Fruit fly (Drosophila melanogaster): ENCODE data around the gene CG7304.

Gene CG7304

DNA sequence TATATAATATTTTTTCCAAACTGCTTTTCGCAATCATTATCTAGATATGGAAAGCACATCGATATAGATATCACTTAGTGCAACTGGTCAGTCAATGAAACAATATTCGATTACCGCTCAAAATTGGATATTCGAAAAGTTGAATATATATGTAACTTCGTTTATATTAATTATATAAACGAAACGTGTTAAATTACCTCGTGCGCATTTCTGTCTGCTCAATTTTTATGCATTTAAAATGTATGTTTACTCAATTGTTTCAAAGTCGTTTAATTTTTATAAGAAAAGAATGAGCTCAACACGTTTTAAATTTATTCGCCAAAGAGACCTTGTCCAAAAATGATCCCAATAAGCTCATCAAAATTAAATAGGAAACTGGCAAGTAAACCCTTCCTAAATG is 29.0 kb upstream of the CG7304 start, which contains the start of gene CG43084:
TSS of gene CG43084 (plus strand) at position 301 of the 400 bp plus-strand sequence.
- TF ChIP-seq psq (optimal IDR thresholded peaks at IDR 0.05) (no peak), Sin3A (optimal IDR thresholded peaks at IDR 0.05) (no peak)

DNA sequence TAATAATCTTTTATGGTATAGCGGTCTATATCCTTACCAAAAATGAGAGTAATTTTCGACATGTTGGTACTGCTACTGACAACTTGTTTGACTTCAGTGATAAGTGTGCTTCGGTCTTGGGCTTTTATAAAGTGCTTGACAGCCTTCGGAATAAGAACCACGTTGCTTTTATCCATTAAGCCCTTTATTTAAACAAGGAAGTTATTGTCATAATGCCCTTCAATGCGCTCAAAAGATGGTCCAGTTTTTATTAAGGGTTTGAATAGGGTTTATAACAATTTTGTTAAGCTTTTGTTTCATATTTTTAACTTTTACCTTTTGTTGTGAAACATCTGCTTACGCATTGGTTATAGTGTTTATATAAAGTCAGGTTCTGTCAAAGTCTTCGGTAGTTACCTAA is 27.4 kb upstream of the CG7304 start, which contains the start of the genes Eig71Ec and Eig71Ed:
TSS of gene Eig71Ec (minus strand) at position 101 of the 400 bp plus-strand sequence.
TSS of gene Eig71Ed (plus strand) at position 384 of the 400 bp plus-strand sequence.
- TF ChIP-seq psq (optimal IDR thresholded peaks at IDR 0.05) (no peak), insv (optimal IDR thresholded peaks at IDR 0.05) (no peak), Myc (optimal IDR thresholded peaks at IDR 0.05) (no peak), Sin3A (optimal IDR thresholded peaks at IDR 0.05) (no peak), ttk (optimal IDR thresholded peaks at IDR 0.05) (no peak), h (optimal IDR thresholded peaks at IDR 0.05) (no peak)

DNA sequence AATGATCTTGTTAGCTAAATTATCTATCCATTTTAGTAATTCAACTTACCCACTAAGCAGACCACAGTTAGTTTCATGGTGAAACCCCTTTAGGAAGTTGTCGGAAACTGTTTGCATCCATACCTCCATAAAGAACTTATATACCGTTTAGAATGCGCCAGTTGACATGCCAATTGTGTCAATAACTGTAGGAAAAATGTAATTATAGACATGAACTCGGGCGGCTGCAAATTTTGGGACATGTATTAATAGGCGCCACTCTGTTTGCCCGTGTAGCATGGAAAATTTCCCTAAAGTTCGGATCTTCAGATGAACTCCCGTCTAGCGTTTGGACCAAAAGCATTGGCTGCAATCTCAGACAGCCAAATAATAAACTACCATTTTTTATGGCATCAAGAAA is 23.6 kb upstream of the CG7304 start, which contains the start of gene Eig71Ee:
TSS of gene Eig71Ee (minus strand) at position 101 of the 400 bp plus-strand sequence.
- TF ChIP-seq h (optimal IDR thresholded peaks at IDR 0.05), result no peak
- TF ChIP-seq ttk (optimal IDR thresholded peaks at IDR 0.05), result no peak

DNA sequence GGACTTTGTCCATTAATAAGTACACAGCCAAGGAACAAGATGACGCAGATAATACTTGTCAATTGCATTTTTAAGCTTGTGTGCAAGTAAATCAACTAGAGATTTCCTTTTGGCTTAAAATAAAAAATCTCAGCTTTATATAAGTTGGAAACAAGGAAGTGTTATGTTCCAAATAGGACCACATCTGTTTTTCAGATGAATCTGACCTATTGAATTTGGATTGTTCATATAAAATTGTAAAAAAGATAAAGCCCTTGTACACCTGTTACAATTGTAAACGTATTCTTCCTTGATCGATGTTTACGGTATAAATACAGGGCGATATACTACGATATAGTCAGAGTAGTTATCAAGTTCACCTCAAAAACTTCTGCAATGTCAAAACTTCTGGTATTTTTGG is 22.2 kb upstream of the CG7304 start, which contains the start of the genes Eig71Ef and Eig71Eg:
TSS of gene Eig71Ef (minus strand) at position 101 of the 400 bp plus-strand sequence.
TSS of gene Eig71Eg (plus strand) at position 339 of the 400 bp plus-strand sequence.
- no peak for TF ChIP-seq Myc (optimal IDR thresholded peaks at IDR 0.05)
- TF ChIP-seq h (optimal IDR thresholded peaks at IDR 0.05), result no peak
- TF ChIP-seq Sin3A (optimal IDR thresholded peaks at IDR 0.05), result no peak
- no peak for TF ChIP-seq psq (optimal IDR thresholded peaks at IDR 0.05)
- TF ChIP-seq ttk (optimal IDR thresholded peaks at IDR 0.05), result no peak
- TF ChIP-seq insv (optimal IDR thresholded peaks at IDR 0.05), result no peak

DNA sequence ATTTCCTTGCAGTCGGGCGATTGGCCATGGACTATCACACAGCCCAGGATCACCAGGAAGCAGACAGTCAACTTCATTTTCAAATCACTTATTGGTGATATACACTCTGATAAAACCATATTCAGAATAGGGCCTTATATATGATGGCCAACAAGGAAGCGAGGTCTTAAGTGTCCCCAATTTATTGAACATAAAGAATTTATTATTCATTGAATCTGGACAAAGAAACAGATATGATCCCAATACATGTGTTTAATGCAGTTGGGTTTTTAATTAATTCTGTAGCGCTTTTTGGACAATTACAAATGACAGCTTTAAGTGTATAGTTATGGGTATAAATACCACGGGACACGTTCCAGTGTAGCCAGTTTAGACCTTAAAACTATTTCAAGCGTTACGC is 20.2 kb upstream of the CG7304 start, which contains the start of the genes Eig71Eh and Eig71Ei:
TSS of gene Eig71Eh (minus strand) at position 101 of the 400 bp plus-strand sequence.
TSS of gene Eig71Ei (plus strand) at position 367 of the 400 bp plus-strand sequence.
- TF ChIP-seq ttk (optimal IDR thresholded peaks at IDR 0.05), result no peak
- TF ChIP-seq insv (optimal IDR thresholded peaks at IDR 0.05), result no peak
- TF ChIP-seq h (optimal IDR thresholded peaks at IDR 0.05), result no peak
- no peak for TF ChIP-seq psq (optimal IDR thresholded peaks at IDR 0.05)
- TF ChIP-seq Myc (optimal IDR thresholded peaks at IDR 0.05), result no peak
- no peak for TF ChIP-seq Sin3A (optimal IDR thresholded peaks at IDR 0.05)

DNA sequence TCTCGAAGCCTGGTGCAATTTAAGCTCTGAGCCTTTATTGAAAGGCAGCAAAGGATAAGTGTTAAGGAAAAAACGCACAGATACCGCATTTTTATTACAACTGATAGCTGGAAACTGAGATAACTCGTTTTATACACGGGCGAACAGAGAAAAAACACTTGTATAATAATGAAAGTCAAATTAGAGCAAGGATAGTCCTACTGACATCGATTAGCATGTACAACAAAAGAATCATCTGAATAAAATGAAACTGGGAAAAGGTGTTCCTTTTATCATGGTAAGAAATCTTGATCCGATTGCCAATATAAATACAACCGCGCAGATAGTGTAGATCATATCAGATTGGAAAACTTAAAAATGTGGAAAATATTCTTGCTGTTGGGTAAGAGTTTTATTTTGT is 18.6 kb upstream of the CG7304 start, which contains the start of the genes Eig71Ej and Eig71Ek:
TSS of gene Eig71Ej (minus strand) at position 101 of the 400 bp plus-strand sequence.
TSS of gene Eig71Ek (plus strand) at position 334 of the 400 bp plus-strand sequence.
- TF ChIP-seq Sin3A (optimal IDR thresholded peaks at IDR 0.05) (no peak), ttk (optimal IDR thresholded peaks at IDR 0.05) (no peak), h (optimal IDR thresholded peaks at IDR 0.05) (no peak), insv (optimal IDR thresholded peaks at IDR 0.05) (no peak), psq (optimal IDR thresholded peaks at IDR 0.05) (no peak), Myc (optimal IDR thresholded peaks at IDR 0.05) (no peak)

DNA sequence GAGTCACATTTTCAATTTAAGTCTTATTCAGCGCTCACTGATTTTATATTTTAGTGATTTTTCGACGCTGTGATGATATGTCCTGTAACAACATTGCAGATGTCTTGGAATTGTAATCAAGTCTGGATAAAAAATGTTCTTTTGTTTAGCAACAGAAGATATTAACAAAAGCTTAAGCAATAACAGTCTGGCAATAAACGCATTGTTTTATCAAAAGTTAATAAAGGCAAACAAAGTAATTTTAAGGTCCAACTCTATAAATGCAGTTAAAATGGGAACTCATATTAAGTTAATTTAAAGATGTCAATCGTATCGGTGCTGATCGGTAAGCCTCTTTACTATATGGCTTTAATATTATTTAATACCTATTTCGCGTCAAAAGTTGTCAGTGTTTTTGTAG is 18.0 kb upstream of the CG7304 start, which contains the start of gene CG43082:
TSS of gene CG43082 (plus strand) at position 301 of the 400 bp plus-strand sequence.
- TF ChIP-seq Myc (optimal IDR thresholded peaks at IDR 0.05) (no peak), insv (optimal IDR thresholded peaks at IDR 0.05) (no peak), Sin3A (optimal IDR thresholded peaks at IDR 0.05) (no peak), ttk (optimal IDR thresholded peaks at IDR 0.05) (no peak), psq (optimal IDR thresholded peaks at IDR 0.05) (no peak), h (optimal IDR thresholded peaks at IDR 0.05) (no peak)

DNA sequence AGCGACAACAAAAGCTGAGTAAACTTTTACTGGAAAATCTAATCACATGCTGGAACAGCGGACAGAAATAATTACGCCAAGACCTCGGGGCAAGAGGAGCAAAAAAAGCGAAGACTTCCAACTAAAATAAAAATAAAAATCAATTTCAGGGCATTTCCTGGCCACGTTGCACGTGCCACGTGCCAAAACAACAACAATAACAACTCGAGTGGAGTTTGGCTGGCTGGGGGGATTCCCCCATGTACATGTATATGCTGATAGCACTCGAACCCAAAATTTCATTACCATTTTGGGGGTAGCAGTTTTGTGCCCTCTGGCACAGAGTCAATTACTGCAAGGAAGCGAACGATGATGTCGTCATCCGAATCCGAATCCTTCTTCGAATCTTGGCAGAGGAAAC is 17.0 kb upstream of the CG7304 start:
- TF ChIP-seq insv (optimal IDR thresholded peaks at IDR 0.05), result no peak
- TF ChIP-seq psq (optimal IDR thresholded peaks at IDR 0.05), result no peak
- TF ChIP-seq h (optimal IDR thresholded peaks at IDR 0.05), result no peak
- no peak for TF ChIP-seq Sin3A (optimal IDR thresholded peaks at IDR 0.05)
- no peak for TF ChIP-seq Myc (optimal IDR thresholded peaks at IDR 0.05)
- no peak for TF ChIP-seq ttk (optimal IDR thresholded peaks at IDR 0.05)

DNA sequence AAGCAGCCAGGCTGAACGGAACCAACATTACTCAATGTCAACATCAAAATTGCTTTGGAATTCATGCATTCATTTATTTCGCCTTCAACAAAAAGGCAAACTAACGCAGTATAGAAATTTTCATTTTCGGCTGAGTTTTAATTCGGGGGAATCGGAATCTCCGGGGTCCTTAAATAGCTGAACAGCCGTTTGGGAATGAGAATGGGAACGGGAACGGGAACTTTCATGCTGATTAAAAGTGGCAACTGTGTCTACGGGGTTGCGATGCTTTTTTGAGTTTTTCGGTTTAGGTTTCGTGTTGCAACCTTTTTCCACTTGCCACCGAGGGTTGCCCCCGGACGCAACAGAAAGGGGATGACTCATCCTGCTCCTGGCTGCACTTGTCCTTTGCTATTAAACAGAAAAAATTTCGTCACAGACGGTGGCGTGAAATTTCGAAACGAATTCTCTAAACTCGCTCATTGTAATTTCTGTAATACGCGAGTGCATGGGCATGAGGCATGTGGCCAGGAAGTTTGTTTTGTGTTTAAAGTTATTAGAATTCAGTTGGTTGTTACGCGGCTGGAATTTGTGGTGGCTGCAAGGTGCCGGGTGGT is 15.2 kb upstream of the CG7304 start:
- TF ChIP-seq Myc (optimal IDR thresholded peaks at IDR 0.05) (no peak), h (optimal IDR thresholded peaks at IDR 0.05) (no peak), psq (optimal IDR thresholded peaks at IDR 0.05) (no peak), insv (optimal IDR thresholded peaks at IDR 0.05) (no peak)

DNA sequence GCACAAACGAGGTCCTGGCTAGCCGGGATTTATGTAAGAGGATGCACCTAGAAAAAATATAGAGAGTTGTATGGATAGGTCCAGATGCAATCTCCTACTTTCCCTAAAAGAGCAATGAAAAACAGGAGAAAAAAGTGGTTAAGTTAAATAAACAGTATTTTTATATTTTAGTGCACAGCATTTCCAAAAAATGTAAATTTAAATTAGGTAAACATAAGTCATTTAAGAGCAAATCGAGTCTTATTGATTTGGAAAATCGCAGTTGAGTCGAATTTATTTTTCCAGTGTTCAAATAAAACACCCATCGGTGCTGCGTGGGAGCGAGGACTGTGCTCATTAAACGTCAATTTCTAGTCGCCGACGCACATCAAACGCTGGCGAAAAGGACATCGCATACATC is 13.8 kb upstream of the CG7304 start:
- no peak for TF ChIP-seq psq (optimal IDR thresholded peaks at IDR 0.05)
- TF ChIP-seq Sin3A (optimal IDR thresholded peaks at IDR 0.05), result no peak
- TF ChIP-seq ttk (optimal IDR thresholded peaks at IDR 0.05), result no peak
- TF ChIP-seq insv (optimal IDR thresholded peaks at IDR 0.05), result no peak
- no peak for TF ChIP-seq Myc (optimal IDR thresholded peaks at IDR 0.05)
- TF ChIP-seq h (optimal IDR thresholded peaks at IDR 0.05), result no peak

DNA sequence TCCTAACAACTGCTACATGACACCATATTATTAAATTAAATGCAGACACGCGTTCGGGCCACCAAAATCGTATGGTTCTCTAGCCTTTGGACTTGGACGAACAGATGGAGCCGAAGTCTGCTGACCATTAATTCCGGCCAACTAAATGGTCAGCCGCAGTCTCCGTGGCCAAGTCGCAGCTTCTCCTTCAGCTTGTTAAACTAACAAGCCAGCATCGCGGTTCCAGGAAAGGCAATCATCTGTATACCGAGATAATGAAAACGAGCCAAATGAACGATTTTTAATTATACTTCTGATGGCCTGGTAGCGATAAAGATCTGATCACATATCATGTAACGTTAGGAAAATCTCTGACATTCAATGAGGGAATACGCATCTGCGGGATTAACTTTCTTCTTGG is 9.6 kb upstream of the CG7304 start:
- no peak for TF ChIP-seq ttk (optimal IDR thresholded peaks at IDR 0.05)
- no peak for TF ChIP-seq insv (optimal IDR thresholded peaks at IDR 0.05)
- no peak for TF ChIP-seq psq (optimal IDR thresholded peaks at IDR 0.05)
- TF ChIP-seq Myc (optimal IDR thresholded peaks at IDR 0.05), result no peak
- TF ChIP-seq h (optimal IDR thresholded peaks at IDR 0.05), result no peak
- TF ChIP-seq Sin3A (optimal IDR thresholded peaks at IDR 0.05), result no peak

DNA sequence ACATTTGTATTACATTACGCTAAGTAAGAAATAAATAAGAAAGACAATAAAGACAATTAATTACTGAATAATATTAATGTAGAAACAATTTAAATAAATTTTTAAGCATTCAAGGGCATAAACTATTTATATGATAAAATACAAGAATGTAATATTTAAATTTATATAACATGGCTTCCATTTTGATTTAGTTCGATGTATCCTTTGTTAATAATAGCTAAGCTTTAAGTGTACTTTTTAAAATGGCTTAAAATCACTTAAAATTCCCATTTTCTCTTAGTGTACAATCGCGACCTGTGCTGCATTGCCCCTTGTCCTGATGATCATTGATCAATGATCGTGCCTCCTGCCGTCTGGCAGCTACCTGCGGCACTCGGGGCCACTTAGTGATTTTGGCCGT is 9.1 kb upstream of the CG7304 start:
- TF ChIP-seq Sin3A (optimal IDR thresholded peaks at IDR 0.05), result no peak
- TF ChIP-seq h (optimal IDR thresholded peaks at IDR 0.05), result no peak
- TF ChIP-seq insv (optimal IDR thresholded peaks at IDR 0.05), result no peak
- TF ChIP-seq Myc (optimal IDR thresholded peaks at IDR 0.05), result no peak
- no peak for TF ChIP-seq psq (optimal IDR thresholded peaks at IDR 0.05)
- no peak for TF ChIP-seq ttk (optimal IDR thresholded peaks at IDR 0.05)

DNA sequence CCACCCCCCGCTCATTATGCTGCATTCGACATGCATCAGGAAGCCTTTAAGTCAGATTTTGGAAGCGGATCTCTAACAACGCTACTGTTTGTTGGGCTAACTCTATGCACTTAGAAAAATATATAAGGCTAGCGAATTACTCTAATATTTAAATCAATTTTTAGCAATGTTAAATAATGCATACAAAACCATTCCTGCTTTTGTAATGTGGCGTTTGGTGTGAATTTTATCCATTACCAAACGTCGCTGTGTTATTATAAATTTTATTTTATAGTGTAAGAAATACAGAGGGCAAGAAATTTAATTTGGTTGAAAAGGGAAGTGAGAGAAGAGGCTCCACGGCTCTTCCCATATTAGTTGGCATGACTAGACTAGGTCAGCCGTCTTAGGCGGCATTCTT is 6.7 kb upstream of the CG7304 start:
- no peak for TF ChIP-seq insv (optimal IDR thresholded peaks at IDR 0.05)
- no peak for TF ChIP-seq psq (optimal IDR thresholded peaks at IDR 0.05)
- TF ChIP-seq Sin3A (optimal IDR thresholded peaks at IDR 0.05), result no peak

All from Kc167 (cell line).